Fruit fly (Drosophila melanogaster) whole organism, embryonic: ENCODE data around the gene CG31800.

Experiments
- Asciz ChIP-seq: fragments of 200-800 bp; sonication (Bioruptor generic); optimal IDR thresholded peaks from 2 replicates; lab custom pipeline; 2017; ENCODE audit warnings: missing biosample characterization, mild to moderate bottlenecking, missing genetic modification characterization, missing genetic modification reagents
- Bteb2 ChIP-seq: fragments of 200-800 bp; sonication (Bioruptor generic); optimal IDR thresholded peaks from 2 replicates; lab custom pipeline; 2016; ENCODE audit warnings: missing biosample characterization, missing genetic modification characterization
- CG10654 ChIP-seq: fragments of 200-800 bp; sonication (Bioruptor generic); optimal IDR thresholded peaks from 2 replicates; lab custom pipeline; 2016; ENCODE audit warnings: missing biosample characterization, missing genetic modification characterization
- CG10959 ChIP-seq: fragments of 200-800 bp; sonication (Bioruptor generic); IDR thresholded peaks from 2 replicates; pipeline ENCODE4 v1.3.6; 2022; ENCODE audit warnings: missing biosample characterization, missing genetic modification characterization
- CG11504 ChIP-seq: fragments of 200-800 bp; sonication (Bioruptor generic); optimal IDR thresholded peaks from 3 replicates; lab custom pipeline; 2019; ENCODE audit warnings: missing biosample characterization, mild to moderate bottlenecking, missing genetic modification characterization, moderate library complexity
- CG12155 ChIP-seq: fragments of 200-800 bp; sonication (Bioruptor generic); optimal IDR thresholded peaks from 3 replicates; lab custom pipeline; 2016; ENCODE audit warnings: missing biosample characterization, missing genetic modification characterization
- CG13424 ChIP-seq: fragments of 200-800 bp; sonication (Bioruptor generic); optimal IDR thresholded peaks from 2 replicates; lab custom pipeline; 2019; ENCODE audit warnings: missing biosample characterization, mild to moderate bottlenecking, missing genetic modification characterization, moderate library complexity
- CG13775 ChIP-seq: fragments of 200-800 bp; sonication (Bioruptor generic); optimal IDR thresholded peaks from 3 replicates; lab custom pipeline; 2017; ENCODE audit warnings: missing biosample characterization, mild to moderate bottlenecking, missing genetic modification characterization
- CG14710 ChIP-seq: fragments of 200-800 bp; sonication (Bioruptor generic); optimal IDR thresholded peaks from 3 replicates; lab custom pipeline; 2019; ENCODE audit warnings: missing biosample characterization, mild to moderate bottlenecking, missing genetic modification characterization, moderate library complexity
- CG15514 ChIP-seq: fragments of 200-800 bp; sonication (Bioruptor generic); optimal IDR thresholded peaks from 3 replicates; lab custom pipeline; 2017; ENCODE audit warnings: missing biosample characterization, missing genetic modification characterization, mild to moderate bottlenecking, moderate library complexity, missing genetic modification reagents
- CG1603 ChIP-seq: fragments of 200-800 bp; sonication (Bioruptor generic); optimal IDR thresholded peaks from 2 replicates; lab custom pipeline; 2019; ENCODE audit warnings: missing biosample characterization, mild to moderate bottlenecking, missing genetic modification characterization, moderate library complexity
- CG2889 ChIP-seq: fragments of 200-800 bp; sonication (Bioruptor generic); IDR thresholded peaks from 3 replicates; pipeline ENCODE4 v1.3.6; 2022; ENCODE audit warnings: missing biosample characterization, missing genetic modification characterization
- CG30020 ChIP-seq: fragments of 200-800 bp; optimal IDR thresholded peaks from 2 replicates; lab custom pipeline; 2019; ENCODE audit warnings: missing biosample characterization, mild to moderate bottlenecking, missing genetic modification characterization, moderate library complexity
- CG30403 ChIP-seq: fragments of 200-800 bp; sonication (Bioruptor generic); optimal IDR thresholded peaks from 3 replicates; lab custom pipeline; 2016; ENCODE audit warnings: missing biosample characterization, missing genetic modification characterization
- CG31388 ChIP-seq: fragments of 200-800 bp; sonication (Bioruptor generic); optimal IDR thresholded peaks from 2 replicates; lab custom pipeline; 2016; ENCODE audit warnings: missing biosample characterization, missing genetic modification characterization
- CG34224 ChIP-seq: fragments of 200-800 bp; sonication (Bioruptor generic); IDR thresholded peaks from 3 replicates; pipeline ENCODE4 v1.3.6; 2022; ENCODE audit warnings: missing biosample characterization, missing genetic modification characterization; ENCODE audit not compliant: partially characterized antibody
- CG3995 ChIP-seq: fragments of 200-800 bp; sonication (Bioruptor generic); optimal IDR thresholded peaks from 3 replicates; lab custom pipeline; 2016; ENCODE audit warnings: missing biosample characterization, missing genetic modification characterization
- CG6175 ChIP-seq: fragments of 200-800 bp; sonication (Bioruptor generic); IDR thresholded peaks from 3 replicates; pipeline ENCODE4 v1.3.6; 2022; ENCODE audit warnings: missing biosample characterization, missing genetic modification characterization
- D19A ChIP-seq: fragments of 200-800 bp; optimal IDR thresholded peaks from 3 replicates; lab custom pipeline; 2019; ENCODE audit warnings: missing biosample characterization, mild to moderate bottlenecking, missing genetic modification characterization, moderate library complexity
- Doc3 ChIP-seq: fragments of 200-800 bp; sonication (Bioruptor generic); IDR thresholded peaks from 3 replicates; pipeline ENCODE4 v1.3.6; 2022; ENCODE audit warnings: missing biosample characterization, missing genetic modification characterization; ENCODE audit not compliant: partially characterized antibody
- Ets65A ChIP-seq: fragments of 200-800 bp; sonication (Bioruptor generic); peaks from one replicate; lab custom pipeline; 2016; ENCODE audit warnings: missing biosample characterization, missing genetic modification characterization
- Ets97D ChIP-seq: fragments of 200-800 bp; sonication (Bioruptor generic); optimal IDR thresholded peaks from 3 replicates; lab custom pipeline; 2016; ENCODE audit warnings: missing biosample characterization, missing genetic modification characterization
- GATAe ChIP-seq: fragments of 200-800 bp; sonication (Bioruptor generic); conservative IDR thresholded peaks from 2 replicates; pipeline ENCODE4 v1.3.6; 2022; ENCODE audit warnings: missing biosample characterization, missing genetic modification characterization
- HLH3B ChIP-seq: fragments of 200-800 bp; sonication (Bioruptor generic); IDR thresholded peaks from 2 replicates; pipeline ENCODE4 v1.3.6; 2022; ENCODE audit warnings: missing biosample characterization, missing genetic modification characterization
- Max ChIP-seq: fragments of 200-800 bp; sonication (Bioruptor generic); optimal IDR thresholded peaks from 2 replicates; lab custom pipeline; 2016; ENCODE audit warnings: missing biosample characterization, mild to moderate bottlenecking, missing genetic modification characterization
- NC2α ChIP-seq: fragments of 200-800 bp; sonication (Bioruptor generic); optimal IDR thresholded peaks from 2 replicates; lab custom pipeline; 2016; ENCODE audit warnings: missing biosample characterization, missing genetic modification characterization
- Pdp1 ChIP-seq, 2 experiments: fragments of 200-800 bp; sonication (Bioruptor generic); optimal IDR thresholded peaks; 3 replicates each; lab custom pipeline; 2016; ENCODE audit warnings: missing biosample characterization in 2 of 2, missing genetic modification characterization in 2 of 2, mild to moderate bottlenecking in 1 of 2, moderate library complexity in 1 of 2
- Scr ChIP-seq: fragments of 200-800 bp; sonication (Bioruptor generic); IDR thresholded peaks from 2 replicates; pipeline ENCODE4 v1.3.6; 2022; ENCODE audit warnings: missing biosample characterization, missing genetic modification characterization; ENCODE audit not compliant: partially characterized antibody
- Taf1 ChIP-seq: fragments of 200-800 bp; sonication (Bioruptor generic); IDR thresholded peaks from 2 replicates; pipeline ENCODE4 v1.3.6; 2022; ENCODE audit warnings: missing biosample characterization, missing genetic modification characterization
- abd-A ChIP-seq: fragments of 200-800 bp; sonication (Bioruptor generic); optimal IDR thresholded peaks from 3 replicates; lab custom pipeline; 2019; ENCODE audit warnings: missing biosample characterization, mild to moderate bottlenecking, missing genetic modification characterization, moderate library complexity
- ems ChIP-seq: fragments of 200-800 bp; sonication (Bioruptor generic); optimal IDR thresholded peaks from 3 replicates; lab custom pipeline; 2016; ENCODE audit warnings: missing biosample characterization, missing genetic modification characterization
- fd3F ChIP-seq: fragments of 200-800 bp; sonication (Bioruptor generic); optimal IDR thresholded peaks from 2 replicates; lab custom pipeline; 2018; ENCODE audit warnings: missing biosample characterization, mild to moderate bottlenecking, missing genetic modification characterization, moderate library complexity
- gro ChIP-seq: fragments of 200-800 bp; sonication (Bioruptor generic); optimal IDR thresholded peaks from 2 replicates; lab custom pipeline; 2016; ENCODE audit warnings: missing biosample characterization, missing genetic modification characterization
- ham ChIP-seq: fragments of 200-800 bp; sonication (Bioruptor generic); IDR thresholded peaks from 2 replicates; pipeline ENCODE4 v1.3.6; 2022; ENCODE audit warnings: missing biosample characterization, missing genetic modification characterization
- hb ChIP-seq: fragments of 200-800 bp; sonication (Bioruptor generic); IDR thresholded peaks from 3 replicates; pipeline ENCODE4 v1.3.6; 2022; ENCODE audit warnings: missing biosample characterization, missing genetic modification characterization; ENCODE audit not compliant: partially characterized antibody
- ind ChIP-seq: fragments of 200-800 bp; sonication (Bioruptor generic); optimal IDR thresholded peaks from 3 replicates; lab custom pipeline; 2016; ENCODE audit warnings: missing biosample characterization, missing genetic modification characterization
- inv ChIP-seq: fragments of 200-800 bp; sonication (Bioruptor generic); IDR thresholded peaks from 2 replicates; pipeline ENCODE4 v1.3.6; 2022; ENCODE audit warnings: missing biosample characterization, missing genetic modification characterization; ENCODE audit not compliant: partially characterized antibody
- knrl ChIP-seq: fragments of 200-800 bp; sonication (Bioruptor generic); IDR thresholded peaks from 3 replicates; pipeline ENCODE4 v1.3.6; 2022; ENCODE audit warnings: missing biosample characterization, missing genetic modification characterization; ENCODE audit not compliant: partially characterized antibody
- mld ChIP-seq: fragments of 200-800 bp; sonication (Bioruptor generic); IDR thresholded peaks from 3 replicates; pipeline ENCODE4 v1.3.6; 2022; ENCODE audit warnings: missing biosample characterization, missing genetic modification characterization; ENCODE audit not compliant: partially characterized antibody
- odd ChIP-seq: fragments of 200-800 bp; sonication (Bioruptor generic); optimal IDR thresholded peaks from 2 replicates; lab custom pipeline; 2017; ENCODE audit warnings: missing biosample characterization, mild to moderate bottlenecking, missing genetic modification characterization
- pnt ChIP-seq: fragments of 200-800 bp; sonication (Bioruptor generic); optimal IDR thresholded peaks from 3 replicates; lab custom pipeline; 2016; ENCODE audit warnings: missing biosample characterization, missing genetic modification characterization
- row ChIP-seq: fragments of 200-800 bp; sonication (Bioruptor generic); IDR thresholded peaks from 3 replicates; pipeline ENCODE4 v1.3.6; 2022; ENCODE audit warnings: missing biosample characterization, missing genetic modification characterization
- scrt ChIP-seq: fragments of 200-800 bp; sonication (Bioruptor generic); optimal IDR thresholded peaks from 2 replicates; lab custom pipeline; 2018; ENCODE audit warnings: missing biosample characterization, mild to moderate bottlenecking, missing genetic modification characterization, moderate library complexity
- sd ChIP-seq: fragments of 200-800 bp; sonication (Bioruptor generic); optimal IDR thresholded peaks from 3 replicates; lab custom pipeline; 2018; ENCODE audit warnings: missing biosample characterization, mild to moderate bottlenecking, missing genetic modification characterization, moderate library complexity
- sens ChIP-seq: fragments of 200-800 bp; sonication (Bioruptor generic); peaks from one replicate; lab custom pipeline; 2016; ENCODE audit warnings: missing biosample characterization, missing genetic modification characterization
- slp2 ChIP-seq: fragments of 200-800 bp; sonication (Bioruptor generic); optimal IDR thresholded peaks from 2 replicates; lab custom pipeline; 2016; ENCODE audit warnings: missing biosample characterization, missing genetic modification characterization
- toy ChIP-seq: fragments of 200-800 bp; sonication (Bioruptor generic); IDR thresholded peaks from 2 replicates; pipeline ENCODE4 v1.3.6; 2022; ENCODE audit warnings: missing biosample characterization, missing genetic modification characterization
- vnd ChIP-seq: fragments of 200-800 bp; sonication (Bioruptor generic); IDR thresholded peaks from 3 replicates; pipeline ENCODE4 v1.3.6; 2022; ENCODE audit warnings: missing biosample characterization, missing genetic modification characterization; ENCODE audit not compliant: partially characterized antibody
- wdn ChIP-seq: fragments of 200-800 bp; sonication (Bioruptor generic); IDR thresholded peaks from 2 replicates; pipeline ENCODE4 v1.3.6; 2022; ENCODE audit warnings: missing biosample characterization, missing genetic modification characterization

The CG31800 gene

dm6 chr2L:19034213-19034929 lies at the start of gene CG31800, which contains the start of gene mib2:
Gene CG31800, minus strand, starts transcription at chr2L:19034576.
Gene mib2, plus strand, starts transcription at chr2L:19034444.
- peak; percentile 8 for TF ChIP-seq Ets97D (GFP tag; lab: Kevin White, UChicago)
- peak; percentile 84 for TF ChIP-seq mld (GFP tag; lab: Robert Waterston, UW)
- peak; percentile 48 for TF ChIP-seq CG3995 (GFP tag; lab: Kevin White, UChicago)
- peak; percentile 39 for TF ChIP-seq CG30020 (tag; lab: Kevin White, UChicago)
- no peak for TF ChIP-seq CG2889 (GFP tag; lab: Robert Waterston, UW)
- peak; percentile 77; the same call in 2 of the 3 replicates for TF ChIP-seq hb
- TF ChIP-seq CG6175 (GFP tag; lab: Robert Waterston, UW), result no peak
- TF ChIP-seq wdn (GFP tag; lab: Robert Waterston, UW), result no peak
- no peak for TF ChIP-seq Asciz (GFP tag; lab: Kevin White, UChicago)
- TF ChIP-seq CG34224, result peak; percentile 80
- no peak for TF ChIP-seq odd (GFP tag; lab: Kevin White, UChicago)
- no peak for TF ChIP-seq fd3F (GFP tag; lab: Kevin White, UChicago)
- no peak for TF ChIP-seq slp2 (GFP tag; lab: Kevin White, UChicago)
- TF ChIP-seq row, result peak; percentile 44; the same call in 1 of the 3 replicates
- peak; percentile 27 for TF ChIP-seq CG14710
- no peak for TF ChIP-seq CG12155 (GFP tag; lab: Kevin White, UChicago)
- TF ChIP-seq sens (GFP tag; lab: Kevin White, UChicago), result peak; percentile 55
- no peak for TF ChIP-seq toy (GFP tag; lab: Robert Waterston, UW)
- no peak for TF ChIP-seq CG10654 (GFP tag; lab: Kevin White, UChicago)
- peak; percentile 26 for TF ChIP-seq CG15514 (GFP tag; lab: Kevin White, UChicago)
- no peak for TF ChIP-seq ind (GFP tag; lab: Kevin White, UChicago)
- TF ChIP-seq CG31388 (GFP tag; lab: Kevin White, UChicago), result no peak
- peak; percentile 20 for TF ChIP-seq gro (GFP tag; lab: Kevin White, UChicago)
- TF ChIP-seq scrt, result peak; percentile 17
- peak; percentile 74 for TF ChIP-seq abd-A
- no peak for TF ChIP-seq CG10959 (GFP tag; lab: Robert Waterston, UW)
- no peak for TF ChIP-seq sd
- TF ChIP-seq knrl (GFP tag; lab: Robert Waterston, UW), result peak; percentile 86
- TF ChIP-seq GATAe (GFP tag; lab: Robert Waterston, UW), result no peak
- TF ChIP-seq NC2α, result no peak
- TF ChIP-seq Max (GFP tag; lab: Kevin White, UChicago), result no peak
- no peak for TF ChIP-seq CG30403 (GFP tag; lab: Kevin White, UChicago)
- no peak for TF ChIP-seq Bteb2 (GFP tag; lab: Kevin White, UChicago)
- TF ChIP-seq HLH3B, result no peak
- TF ChIP-seq Scr, result peak; percentile 85
- no peak for TF ChIP-seq pnt (GFP tag; lab: Kevin White, UChicago)
- TF ChIP-seq ems, result no peak
- TF ChIP-seq CG13424 (tag; lab: Kevin White, UChicago), result peak; percentile 2
- TF ChIP-seq CG13775 (GFP tag; lab: Kevin White, UChicago), result no peak
- TF ChIP-seq Pdp1 (GFP tag; optimal IDR thresholded peaks at IDR 0.05; lab: Kevin White, UChicago), result peak in 1 of 2 experiments; percentile 77
- TF ChIP-seq CG1603 (tag; lab: Kevin White, UChicago), result peak; percentile 50
- peak; percentile 75 for TF ChIP-seq inv (GFP tag; lab: Robert Waterston, UW)
- no peak for TF ChIP-seq ham
- peak; percentile 77 for TF ChIP-seq vnd
- peak; percentile 48 for TF ChIP-seq Ets65A (GFP tag; lab: Kevin White, UChicago)
- peak; percentile 76; the same call in 2 of the 3 replicates for TF ChIP-seq Doc3
- TF ChIP-seq D19A (tag; lab: Kevin White, UChicago), result no peak
- peak; percentile 23 for TF ChIP-seq CG11504 (tag; lab: Kevin White, UChicago)
- no peak for TF ChIP-seq Taf1 (GFP tag; lab: Robert Waterston, UW)
